Fruit fly (Drosophila melanogaster) whole organism, embryonic: ENCODE results near the gene Ada2a.

Source experiments
- Adf1 ChIP-seq: fragments of 200-800 bp; sonication (Bioruptor generic); IDR thresholded peaks from 2 replicates; pipeline ENCODE4 v1.3.6; 2022; ENCODE audit warnings: missing biosample characterization, missing genetic modification characterization
- B-H1 ChIP-seq: fragments of 200-800 bp; sonication (Bioruptor generic); IDR thresholded peaks from 3 replicates; pipeline ENCODE4 v1.3.6; 2022; ENCODE audit warnings: missing biosample characterization, missing genetic modification characterization
- BEAF-32 ChIP-seq: fragments of 200-800 bp; sonication (Bioruptor generic); optimal IDR thresholded peaks from 3 replicates; lab custom pipeline; 2017; ENCODE audit warnings: missing biosample characterization, missing genetic modification characterization, mild to moderate bottlenecking, moderate library complexity, missing genetic modification reagents
- Bdp1 ChIP-seq: fragments of 200-800 bp; sonication (Bioruptor generic); optimal IDR thresholded peaks from 3 replicates; lab custom pipeline; 2016; ENCODE audit warnings: missing biosample characterization, missing genetic modification characterization
- CG10565 ChIP-seq: fragments of 200-800 bp; sonication (Bioruptor generic); optimal IDR thresholded peaks from 3 replicates; lab custom pipeline; 2016; ENCODE audit warnings: missing biosample characterization, mild to moderate bottlenecking, missing genetic modification characterization
- CG11247 ChIP-seq: fragments of 200-800 bp; sonication (Bioruptor generic); IDR thresholded peaks from 2 replicates; pipeline ENCODE4 v1.3.6; 2022; ENCODE audit warnings: missing biosample characterization, missing genetic modification characterization
- CG12219 ChIP-seq: fragments of 200-800 bp; sonication (Bioruptor generic); optimal IDR thresholded peaks from 3 replicates; lab custom pipeline; 2018; ENCODE audit warnings: missing biosample characterization, mild to moderate bottlenecking, missing genetic modification characterization
- CG12236 ChIP-seq: fragments of 200-800 bp; sonication (Bioruptor generic); optimal IDR thresholded peaks from 2 replicates; lab custom pipeline; 2016; ENCODE audit warnings: missing biosample characterization, missing genetic modification characterization
- CG13123 ChIP-seq: fragments of 200-800 bp; sonication (Bioruptor generic); optimal IDR thresholded peaks from 2 replicates; lab custom pipeline; 2016; ENCODE audit warnings: missing biosample characterization, missing genetic modification characterization
- CG13424 ChIP-seq: fragments of 200-800 bp; sonication (Bioruptor generic); optimal IDR thresholded peaks from 2 replicates; lab custom pipeline; 2019; ENCODE audit warnings: missing biosample characterization, mild to moderate bottlenecking, missing genetic modification characterization, moderate library complexity
- CG14667 ChIP-seq: fragments of 200-800 bp; sonication (Bioruptor generic); IDR thresholded peaks from 2 replicates; pipeline ENCODE4 v1.3.6; 2022; ENCODE audit warnings: missing biosample characterization, missing genetic modification characterization
- CG17568 ChIP-seq: fragments of 200-800 bp; sonication (Bioruptor generic); optimal IDR thresholded peaks from 2 replicates; lab custom pipeline; 2018; ENCODE audit warnings: missing biosample characterization, mild to moderate bottlenecking, missing genetic modification characterization, moderate library complexity
- CG17612 ChIP-seq: fragments of 200-800 bp; sonication (Bioruptor generic); IDR thresholded peaks from 2 replicates; pipeline ENCODE4 v1.3.6; 2022; ENCODE audit warnings: missing biosample characterization, missing genetic modification characterization
- CG18262 ChIP-seq: fragments of 200-800 bp; optimal IDR thresholded peaks from 3 replicates; lab custom pipeline; 2019; ENCODE audit warnings: missing biosample characterization, mild to moderate bottlenecking, missing genetic modification characterization, moderate library complexity
- CG2678 ChIP-seq: fragments of 200-800 bp; sonication (Bioruptor generic); optimal IDR thresholded peaks from 3 replicates; lab custom pipeline; 2019; ENCODE audit warnings: missing biosample characterization, mild to moderate bottlenecking, missing genetic modification characterization, moderate library complexity
- CG31441 ChIP-seq: fragments of 200-800 bp; sonication (Bioruptor generic); IDR thresholded peaks from 2 replicates; pipeline ENCODE4 v1.3.6; 2022; ENCODE audit warnings: missing biosample characterization, missing genetic modification characterization
- CG32772 ChIP-seq: fragments of 200-800 bp; sonication (Bioruptor generic); IDR thresholded peaks from 2 replicates; pipeline ENCODE4 v1.3.6; 2022; ENCODE audit warnings: missing biosample characterization, missing genetic modification characterization
- CG3995 ChIP-seq: fragments of 200-800 bp; sonication (Bioruptor generic); optimal IDR thresholded peaks from 3 replicates; lab custom pipeline; 2016; ENCODE audit warnings: missing biosample characterization, missing genetic modification characterization
- CG4360 ChIP-seq: fragments of 200-800 bp; sonication (Bioruptor generic); IDR thresholded peaks from 2 replicates; pipeline ENCODE4 v1.3.6; 2022; ENCODE audit warnings: missing biosample characterization, missing genetic modification characterization
- CG4707 ChIP-seq: fragments of 200-800 bp; sonication (Bioruptor generic); optimal IDR thresholded peaks from 2 replicates; lab custom pipeline; 2018; ENCODE audit warnings: missing biosample characterization, mild to moderate bottlenecking, missing genetic modification characterization, moderate library complexity
- CG4730 ChIP-seq: fragments of 200-800 bp; sonication (Bioruptor generic); IDR thresholded peaks from 2 replicates; pipeline ENCODE4 v1.3.6; 2022; ENCODE audit warnings: missing biosample characterization, missing genetic modification characterization
- CG4854 ChIP-seq: fragments of 200-800 bp; sonication (Bioruptor generic); optimal IDR thresholded peaks from 2 replicates; lab custom pipeline; 2016; ENCODE audit warnings: missing biosample characterization, missing genetic modification characterization, inconsistent platforms
- CG8089 ChIP-seq: fragments of 200-800 bp; sonication (Bioruptor generic); optimal IDR thresholded peaks from 3 replicates; lab custom pipeline; 2016; ENCODE audit warnings: missing biosample characterization, missing genetic modification characterization
- CG8388 ChIP-seq: fragments of 200-800 bp; sonication (Bioruptor generic); optimal IDR thresholded peaks from 2 replicates; lab custom pipeline; 2019; ENCODE audit warnings: missing biosample characterization, mild to moderate bottlenecking, missing genetic modification characterization, moderate library complexity
- CG9817 ChIP-seq: fragments of 200-800 bp; sonication (Bioruptor generic); optimal IDR thresholded peaks from 2 replicates; lab custom pipeline; 2018; ENCODE audit warnings: missing biosample characterization, mild to moderate bottlenecking, missing genetic modification characterization, moderate library complexity
- D19B ChIP-seq: fragments of 200-800 bp; sonication (Bioruptor generic); optimal IDR thresholded peaks from 2 replicates; lab custom pipeline; 2017; ENCODE audit warnings: missing biosample characterization, mild to moderate bottlenecking, missing genetic modification characterization
- Dip2 ChIP-seq: fragments of 200-800 bp; sonication (Bioruptor generic); IDR thresholded peaks from 2 replicates; pipeline ENCODE4 v1.3.6; 2022; ENCODE audit warnings: missing biosample characterization, missing genetic modification characterization
- Fer2 ChIP-seq: fragments of 200-800 bp; sonication (Bioruptor generic); optimal IDR thresholded peaks from 2 replicates; lab custom pipeline; 2018; ENCODE audit warnings: missing biosample characterization, mild to moderate bottlenecking, missing genetic modification characterization, moderate library complexity
- H2.0 ChIP-seq: fragments of 200-800 bp; sonication (Bioruptor generic); IDR thresholded peaks from 2 replicates; pipeline ENCODE4 v1.3.6; 2022; ENCODE audit warnings: missing biosample characterization, missing genetic modification characterization
- Hey ChIP-seq: fragments of 200-800 bp; sonication (Bioruptor generic); optimal IDR thresholded peaks from 3 replicates; lab custom pipeline; 2018; ENCODE audit warnings: missing biosample characterization, mild to moderate bottlenecking, missing genetic modification characterization
- Neu2 ChIP-seq: fragments of 200-800 bp; sonication (Bioruptor generic); optimal IDR thresholded peaks from 3 replicates; lab custom pipeline; 2016; ENCODE audit warnings: missing biosample characterization, missing genetic modification characterization, borderline replicate concordance
- Optix ChIP-seq: fragments of 200-800 bp; sonication (Bioruptor generic); IDR thresholded peaks from 3 replicates; pipeline ENCODE4 v1.3.6; 2022; ENCODE audit warnings: missing biosample characterization, missing genetic modification characterization
- Poxn ChIP-seq: fragments of 200-800 bp; sonication (Bioruptor generic); IDR thresholded peaks from 2 replicates; pipeline ENCODE4 v1.3.6; 2022; ENCODE audit warnings: missing biosample characterization, missing genetic modification characterization
- TFAM ChIP-seq: fragments of 200-800 bp; sonication (Bioruptor generic); optimal IDR thresholded peaks from 2 replicates; lab custom pipeline; 2017; ENCODE audit warnings: missing biosample characterization, missing genetic modification characterization, inconsistent platforms
- Taf1 ChIP-seq: fragments of 200-800 bp; sonication (Bioruptor generic); IDR thresholded peaks from 2 replicates; pipeline ENCODE4 v1.3.6; 2022; ENCODE audit warnings: missing biosample characterization, missing genetic modification characterization
- btn ChIP-seq: fragments of 200-800 bp; sonication (Bioruptor generic); optimal IDR thresholded peaks from 2 replicates; lab custom pipeline; 2016; ENCODE audit warnings: missing biosample characterization, missing genetic modification characterization
- croc ChIP-seq: fragments of 200-800 bp; sonication (Bioruptor generic); conservative IDR thresholded peaks from 3 replicates; pipeline ENCODE4 v1.3.6; 2022; ENCODE audit warnings: missing biosample characterization, missing genetic modification characterization
- fd102C ChIP-seq: fragments of 200-800 bp; sonication (Bioruptor generic); optimal IDR thresholded peaks from 2 replicates; lab custom pipeline; 2018; ENCODE audit warnings: missing biosample characterization, mild to moderate bottlenecking, missing genetic modification characterization, moderate library complexity
- ftz-f1 ChIP-seq: fragments of 200-800 bp; sonication (Bioruptor generic); optimal IDR thresholded peaks from 2 replicates; lab custom pipeline; 2016; ENCODE audit warnings: missing biosample characterization, missing genetic modification characterization
- h ChIP-seq: fragments of >200 bp; optimal IDR thresholded peaks from 2 replicates; lab custom pipeline; 2017
- ken ChIP-seq: fragments of 200-800 bp; sonication (Bioruptor generic); IDR thresholded peaks from 3 replicates; pipeline ENCODE4 v1.3.6; 2022; ENCODE audit warnings: missing biosample characterization, missing genetic modification characterization
- lmd ChIP-seq: fragments of 200-800 bp; sonication (Bioruptor generic); IDR thresholded peaks from 2 replicates; pipeline ENCODE4 v1.3.6; 2022; ENCODE audit warnings: missing biosample characterization, missing genetic modification characterization
- luna ChIP-seq: fragments of 200-800 bp; sonication (Bioruptor generic); optimal IDR thresholded peaks from 2 replicates; lab custom pipeline; 2016; ENCODE audit warnings: missing biosample characterization, missing genetic modification characterization
- mirr ChIP-seq: fragments of 200-800 bp; sonication (Bioruptor generic); optimal IDR thresholded peaks from 3 replicates; lab custom pipeline; 2018; ENCODE audit warnings: missing biosample characterization, mild to moderate bottlenecking, missing genetic modification characterization
- onecut ChIP-seq: fragments of 200-800 bp; sonication (Bioruptor generic); IDR thresholded peaks from 2 replicates; pipeline ENCODE4 v1.3.6; 2022; ENCODE audit warnings: missing biosample characterization, missing genetic modification characterization
- pho ChIP-seq: fragments of 200-800 bp; sonication (Bioruptor generic); optimal IDR thresholded peaks from 2 replicates; lab custom pipeline; 2016; ENCODE audit warnings: missing biosample characterization, missing genetic modification characterization
- sisA ChIP-seq: fragments of 200-800 bp; sonication (Bioruptor generic); IDR thresholded peaks from 2 replicates; pipeline ENCODE4 v1.3.6; 2022; ENCODE audit warnings: missing biosample characterization, missing genetic modification characterization
- slp2 ChIP-seq: fragments of 200-800 bp; sonication (Bioruptor generic); optimal IDR thresholded peaks from 2 replicates; lab custom pipeline; 2016; ENCODE audit warnings: missing biosample characterization, missing genetic modification characterization
- tgo ChIP-seq: fragments of 200-800 bp; sonication (Bioruptor generic); IDR thresholded peaks from 3 replicates; pipeline ENCODE4 v1.3.6; 2022; ENCODE audit warnings: missing biosample characterization, missing genetic modification characterization
- trh ChIP-seq: fragments of 200-800 bp; sonication (Bioruptor generic); optimal IDR thresholded peaks from 2 replicates; lab custom pipeline; 2016; ENCODE audit warnings: missing biosample characterization, missing genetic modification characterization
- tx ChIP-seq: fragments of 200-800 bp; sonication (Bioruptor generic); optimal IDR thresholded peaks from 2 replicates; lab custom pipeline; 2016; ENCODE audit warnings: missing biosample characterization, missing genetic modification characterization
- wor ChIP-seq: fragments of 200-800 bp; sonication (Bioruptor generic); IDR thresholded peaks from 2 replicates; pipeline ENCODE4 v1.3.6; 2022; ENCODE audit warnings: missing biosample characterization, missing genetic modification characterization
- z ChIP-seq: fragments of 200-800 bp; sonication (Bioruptor generic); IDR thresholded peaks from 3 replicates; pipeline ENCODE4 v1.3.6; 2022; ENCODE audit warnings: missing biosample characterization, missing genetic modification characterization

The Ada2a gene

dm6 chr3R:18298298-18298899 lies 43.1 kb upstream of the Ada2a start (continued):
- no peak for TF ChIP-seq CG18262 (tag; lab: Kevin White, UChicago)
- TF ChIP-seq trh, result no peak
- TF ChIP-seq Neu2, result no peak
- no peak for TF ChIP-seq D19B (GFP tag; lab: Kevin White, UChicago)
- no peak for TF ChIP-seq Fer2 (tag; lab: Kevin White, UChicago)
- no peak for TF ChIP-seq wor (GFP tag; lab: Robert Waterston, UW)
- TF ChIP-seq CG4707, result no peak
- TF ChIP-seq Poxn (GFP tag; lab: Robert Waterston, UW), result no peak
- TF ChIP-seq Dip2 (GFP tag; lab: Robert Waterston, UW), result no peak
- no peak for TF ChIP-seq fd102C (GFP tag; lab: Kevin White, UChicago)
- TF ChIP-seq sisA, result no peak
- peak; percentile 38 for TF ChIP-seq CG8089 (GFP tag; lab: Kevin White, UChicago)
- peak; percentile 7 for TF ChIP-seq Hey (tag; lab: Kevin White, UChicago)
- TF ChIP-seq Adf1, result peak; percentile 38; the same call in 1 of the 2 replicates
- TF ChIP-seq CG12236 (GFP tag; lab: Kevin White, UChicago), result no peak
- no peak for TF ChIP-seq btn (GFP tag; lab: Kevin White, UChicago)
- TF ChIP-seq CG12219 (GFP tag; lab: Kevin White, UChicago), result peak; percentile 18
- TF ChIP-seq CG11247, result no peak
- no peak for TF ChIP-seq CG13424 (tag; lab: Kevin White, UChicago)
- TF ChIP-seq CG8388 (GFP tag; lab: Kevin White, UChicago), result no peak
- TF ChIP-seq onecut, result no peak
- TF ChIP-seq BEAF-32 (GFP tag; lab: Kevin White, UChicago), result no peak
- no peak for TF ChIP-seq H2.0 (GFP tag; lab: Robert Waterston, UW)
- no peak for TF ChIP-seq Optix
- TF ChIP-seq CG14667 (GFP tag; lab: Robert Waterston, UW), result no peak
- peak; percentile 60 for TF ChIP-seq mirr
- TF ChIP-seq ftz-f1, result peak; percentile 97
- TF ChIP-seq Taf1 (GFP tag; lab: Robert Waterston, UW), result no peak
- no peak for TF ChIP-seq h (lab: Kevin White, UChicago)
- no peak for TF ChIP-seq Bdp1 (GFP tag; lab: Kevin White, UChicago)
- no peak for TF ChIP-seq TFAM (GFP tag; lab: Kevin White, UChicago)
- no peak for TF ChIP-seq CG31441 (GFP tag; lab: Robert Waterston, UW)
- peak; percentile 17 for TF ChIP-seq tx
- no peak for TF ChIP-seq CG10565 (GFP tag; lab: Kevin White, UChicago)
- TF ChIP-seq CG4730 (GFP tag; lab: Robert Waterston, UW), result no peak
- peak; percentile 2 for TF ChIP-seq CG2678
- TF ChIP-seq B-H1 (GFP tag; lab: Robert Waterston, UW), result no peak; the same call in 2 of the 3 replicates
- TF ChIP-seq slp2 (GFP tag; lab: Kevin White, UChicago), result no peak
- TF ChIP-seq tgo (GFP tag; lab: Robert Waterston, UW), result no peak; the same call in 2 of the 3 replicates
- TF ChIP-seq luna (GFP tag; lab: Kevin White, UChicago), result no peak
- TF ChIP-seq CG9817 (tag; lab: Kevin White, UChicago), result peak; percentile 21
- no peak for TF ChIP-seq lmd (GFP tag; lab: Robert Waterston, UW)
- no peak for TF ChIP-seq CG17612 (GFP tag; lab: Robert Waterston, UW)
- TF ChIP-seq pho (GFP tag; lab: Kevin White, UChicago), result no peak
- TF ChIP-seq croc (GFP tag; lab: Robert Waterston, UW), result no peak
- TF ChIP-seq CG17568 (GFP tag; lab: Kevin White, UChicago), result no peak
- no peak for TF ChIP-seq CG13123
- TF ChIP-seq CG4360, result peak; percentile 95
- TF ChIP-seq CG4854, result peak; percentile 29
- TF ChIP-seq z (GFP tag; lab: Robert Waterston, UW), result peak; percentile 74; the same call in 2 of the 3 replicates
- no peak for TF ChIP-seq CG32772 (GFP tag; lab: Robert Waterston, UW)
- no peak; the same call in 2 of the 3 replicates for TF ChIP-seq ken
- TF ChIP-seq CG3995 (GFP tag; lab: Kevin White, UChicago), result no peak
